Fruit fly (Drosophila melanogaster) whole organism, embryonic: ENCODE data around the gene mAChR-C.

Experiments
- CG10209 ChIP-seq: fragments of 200-800 bp; sonication (Bioruptor generic); optimal IDR thresholded peaks from 3 replicates; lab custom pipeline; 2017; ENCODE audit warnings: missing biosample characterization, mild to moderate bottlenecking, missing genetic modification characterization, missing genetic modification reagents
- CG10565 ChIP-seq: fragments of 200-800 bp; sonication (Bioruptor generic); optimal IDR thresholded peaks from 3 replicates; lab custom pipeline; 2016; ENCODE audit warnings: missing biosample characterization, mild to moderate bottlenecking, missing genetic modification characterization
- CG11504 ChIP-seq: fragments of 200-800 bp; sonication (Bioruptor generic); optimal IDR thresholded peaks from 3 replicates; lab custom pipeline; 2019; ENCODE audit warnings: missing biosample characterization, mild to moderate bottlenecking, missing genetic modification characterization, moderate library complexity
- CG1233 ChIP-seq: fragments of 200-800 bp; sonication (Bioruptor generic); optimal IDR thresholded peaks from 4 replicates; lab custom pipeline; 2018; ENCODE audit warnings: missing biosample characterization, mild to moderate bottlenecking, missing genetic modification characterization
- CG13775 ChIP-seq: fragments of 200-800 bp; sonication (Bioruptor generic); optimal IDR thresholded peaks from 3 replicates; lab custom pipeline; 2017; ENCODE audit warnings: missing biosample characterization, mild to moderate bottlenecking, missing genetic modification characterization
- CG14014 ChIP-seq: fragments of 200-800 bp; sonication (Bioruptor generic); IDR thresholded peaks from 2 replicates; pipeline ENCODE4 v1.3.6; 2022; ENCODE audit warnings: missing biosample characterization, missing genetic modification characterization
- CG14441 ChIP-seq: fragments of 200-800 bp; sonication (Bioruptor generic); IDR thresholded peaks from 2 replicates; pipeline ENCODE4 v1.3.6; 2022; ENCODE audit warnings: missing biosample characterization, missing genetic modification characterization
- CG15073 ChIP-seq: fragments of 200-800 bp; sonication (Bioruptor generic); optimal IDR thresholded peaks from 2 replicates; lab custom pipeline; 2016; ENCODE audit warnings: missing biosample characterization, missing genetic modification characterization
- CG17359 ChIP-seq: fragments of 200-800 bp; sonication (Bioruptor generic); optimal IDR thresholded peaks from 3 replicates; lab custom pipeline; 2018; ENCODE audit warnings: missing biosample characterization, mild to moderate bottlenecking, missing genetic modification characterization, moderate library complexity
- CG17361 ChIP-seq: fragments of 200-800 bp; sonication (Bioruptor generic); IDR thresholded peaks from 3 replicates; pipeline ENCODE4 v1.3.6; 2022; ENCODE audit warnings: missing biosample characterization, missing genetic modification characterization
- CG17802 ChIP-seq: fragments of 200-800 bp; sonication (Bioruptor generic); optimal IDR thresholded peaks from 2 replicates; lab custom pipeline; 2018; ENCODE audit warnings: missing biosample characterization, mild to moderate bottlenecking, missing genetic modification characterization, moderate library complexity
- CG18764 ChIP-seq: fragments of 200-800 bp; sonication (Bioruptor generic); optimal IDR thresholded peaks from 3 replicates; lab custom pipeline; 2016; ENCODE audit warnings: missing biosample characterization, missing genetic modification characterization
- CG2678 ChIP-seq: fragments of 200-800 bp; sonication (Bioruptor generic); optimal IDR thresholded peaks from 3 replicates; lab custom pipeline; 2019; ENCODE audit warnings: missing biosample characterization, mild to moderate bottlenecking, missing genetic modification characterization, moderate library complexity
- CG2712 ChIP-seq: fragments of 200-800 bp; optimal IDR thresholded peaks from 3 replicates; lab custom pipeline; 2019; ENCODE audit warnings: missing biosample characterization, mild to moderate bottlenecking, missing genetic modification characterization, moderate library complexity
- CG31441 ChIP-seq: fragments of 200-800 bp; sonication (Bioruptor generic); IDR thresholded peaks from 2 replicates; pipeline ENCODE4 v1.3.6; 2022; ENCODE audit warnings: missing biosample characterization, missing genetic modification characterization
- CG3281 ChIP-seq: fragments of 200-800 bp; sonication (Bioruptor generic); optimal IDR thresholded peaks from 3 replicates; lab custom pipeline; 2017; ENCODE audit warnings: missing biosample characterization, mild to moderate bottlenecking, missing genetic modification characterization
- CG3838 ChIP-seq: fragments of 200-800 bp; sonication (Bioruptor generic); optimal IDR thresholded peaks from 3 replicates; lab custom pipeline; 2016; ENCODE audit warnings: missing biosample characterization, missing genetic modification characterization
- CG4424 ChIP-seq: fragments of 200-800 bp; sonication (Bioruptor generic); optimal IDR thresholded peaks from 3 replicates; lab custom pipeline; 2016; ENCODE audit warnings: missing biosample characterization, missing genetic modification characterization
- CG6254 ChIP-seq: fragments of 200-800 bp; sonication (Bioruptor generic); optimal IDR thresholded peaks from 3 replicates; lab custom pipeline; 2017; ENCODE audit warnings: mild to moderate bottlenecking, missing biosample characterization, missing genetic modification reagents, missing genetic modification characterization
- CG6854 ChIP-seq: fragments of 200-800 bp; sonication (Bioruptor generic); optimal IDR thresholded peaks from 3 replicates; lab custom pipeline; 2017; ENCODE audit warnings: missing biosample characterization, mild to moderate bottlenecking, missing genetic modification characterization
- CG8281 ChIP-seq: fragments of 200-800 bp; sonication (Bioruptor generic); optimal IDR thresholded peaks from 2 replicates; lab custom pipeline; 2018; ENCODE audit warnings: missing biosample characterization, mild to moderate bottlenecking, missing genetic modification characterization, moderate library complexity
- CG8765 ChIP-seq: fragments of 200-800 bp; sonication (Bioruptor generic); IDR thresholded peaks from 2 replicates; pipeline ENCODE4 v1.3.6; 2022; ENCODE audit warnings: missing biosample characterization, missing genetic modification characterization
- Elba2 ChIP-seq: fragments of 200-800 bp; sonication (Bioruptor generic); optimal IDR thresholded peaks from 3 replicates; lab custom pipeline; 2016; ENCODE audit warnings: missing biosample characterization, missing genetic modification characterization
- Fer3 ChIP-seq: fragments of 200-800 bp; sonication (Bioruptor generic); optimal IDR thresholded peaks from 2 replicates; lab custom pipeline; 2018; ENCODE audit warnings: missing biosample characterization, mild to moderate bottlenecking, missing genetic modification characterization, moderate library complexity
- HmgZ ChIP-seq: fragments of 200-800 bp; sonication (Bioruptor generic); optimal IDR thresholded peaks from 2 replicates; lab custom pipeline; 2018; ENCODE audit warnings: missing biosample characterization, mild to moderate bottlenecking, missing genetic modification characterization
- NC2β ChIP-seq: fragments of 200-800 bp; sonication (Bioruptor generic); optimal IDR thresholded peaks from 2 replicates; lab custom pipeline; 2016; ENCODE audit warnings: missing biosample characterization, missing genetic modification characterization
- Sox100B ChIP-seq: fragments of 200-800 bp; sonication (Bioruptor generic); optimal IDR thresholded peaks from 3 replicates; lab custom pipeline; 2018; ENCODE audit warnings: missing biosample characterization, mild to moderate bottlenecking, missing genetic modification characterization
- Sox102F ChIP-seq: fragments of 200-800 bp; sonication (Bioruptor generic); optimal IDR thresholded peaks from 2 replicates; lab custom pipeline; 2018; ENCODE audit warnings: missing biosample characterization, mild to moderate bottlenecking, missing genetic modification characterization, moderate library complexity
- aop ChIP-seq: fragments of 200-800 bp; sonication (Bioruptor generic); IDR thresholded peaks from 2 replicates; pipeline ENCODE4 v1.3.6; 2022; ENCODE audit warnings: missing biosample characterization, missing genetic modification characterization
- ara ChIP-seq: fragments of 200-800 bp; sonication (Bioruptor generic); IDR thresholded peaks from 2 replicates; pipeline ENCODE4 v1.3.6; 2022; ENCODE audit warnings: missing biosample characterization, missing genetic modification characterization
- bsh ChIP-seq, 2 experiments: fragments of 200-800 bp; sonication (Bioruptor generic); optimal IDR thresholded peaks; 2 replicates each; lab custom pipeline; 2017 to 2018; ENCODE audit warnings: mild to moderate bottlenecking in 2 of 2, missing biosample characterization in 2 of 2, missing genetic modification characterization in 2 of 2, moderate library complexity in 1 of 2
- dati ChIP-seq: fragments of 200-800 bp; sonication (Bioruptor generic); IDR thresholded peaks from 2 replicates; pipeline ENCODE4 v1.3.6; 2022; ENCODE audit warnings: missing biosample characterization, missing genetic modification characterization
- disco-r ChIP-seq: fragments of 200-800 bp; sonication (Bioruptor generic); optimal IDR thresholded peaks from 2 replicates; lab custom pipeline; 2016; ENCODE audit warnings: missing biosample characterization, missing genetic modification characterization
- dmrt11E ChIP-seq: fragments of 200-800 bp; sonication (Bioruptor generic); optimal IDR thresholded peaks from 3 replicates; lab custom pipeline; 2018; ENCODE audit warnings: missing biosample characterization, mild to moderate bottlenecking, missing genetic modification characterization, moderate library complexity
- gem ChIP-seq: fragments of 200-800 bp; sonication (Bioruptor generic); optimal IDR thresholded peaks from 2 replicates; lab custom pipeline; 2019; ENCODE audit warnings: missing biosample characterization, mild to moderate bottlenecking, missing genetic modification characterization, moderate library complexity
- knrl ChIP-seq: fragments of 200-800 bp; sonication (Bioruptor generic); IDR thresholded peaks from 3 replicates; pipeline ENCODE4 v1.3.6; 2022; ENCODE audit warnings: missing biosample characterization, missing genetic modification characterization; ENCODE audit not compliant: partially characterized antibody
- lmd ChIP-seq: fragments of 200-800 bp; sonication (Bioruptor generic); IDR thresholded peaks from 2 replicates; pipeline ENCODE4 v1.3.6; 2022; ENCODE audit warnings: missing biosample characterization, missing genetic modification characterization
- nmo ChIP-seq: fragments of 200-800 bp; sonication (Bioruptor generic); optimal IDR thresholded peaks from 2 replicates; lab custom pipeline; 2018; ENCODE audit warnings: missing biosample characterization, mild to moderate bottlenecking, missing genetic modification characterization, moderate library complexity
- nom ChIP-seq: fragments of 200-800 bp; sonication (Bioruptor generic); optimal IDR thresholded peaks from 2 replicates; lab custom pipeline; 2017; ENCODE audit warnings: missing biosample characterization, missing genetic modification characterization, mild to moderate bottlenecking, moderate library complexity, missing genetic modification reagents
- p53 ChIP-seq: fragments of 200-800 bp; sonication (Bioruptor generic); optimal IDR thresholded peaks from 2 replicates; lab custom pipeline; 2016; ENCODE audit warnings: missing biosample characterization, missing genetic modification characterization
- pho ChIP-seq: fragments of 200-800 bp; sonication (Bioruptor generic); optimal IDR thresholded peaks from 2 replicates; lab custom pipeline; 2016; ENCODE audit warnings: missing biosample characterization, missing genetic modification characterization
- prd ChIP-seq, 3 experiments: fragments of >200 bp in 2 of 3; fragments of 200-800 bp in 1 of 3; sonication (Bioruptor generic) in 1 of 3; optimal IDR thresholded peaks in 2 of 3; IDR thresholded peaks in 1 of 3; 2 replicates in 2 of 3; 3 replicates in 1 of 3; pipeline versions ENCODE4 v1.3.6 to Lab custom; 2017 to 2022; ENCODE audit warnings: missing biosample characterization in 1 of 3, missing genetic modification characterization in 1 of 3
- pros ChIP-seq: fragments of 200-800 bp; sonication (Bioruptor generic); optimal IDR thresholded peaks from 3 replicates; lab custom pipeline; 2019; ENCODE audit warnings: missing biosample characterization, mild to moderate bottlenecking, missing genetic modification characterization, moderate library complexity
- run ChIP-seq: fragments of 200-800 bp; sonication (Bioruptor generic); optimal IDR thresholded peaks from 3 replicates; lab custom pipeline; 2018; ENCODE audit warnings: missing biosample characterization, mild to moderate bottlenecking, missing genetic modification characterization
- sd ChIP-seq: fragments of 200-800 bp; sonication (Bioruptor generic); optimal IDR thresholded peaks from 3 replicates; lab custom pipeline; 2018; ENCODE audit warnings: missing biosample characterization, mild to moderate bottlenecking, missing genetic modification characterization, moderate library complexity
- sens ChIP-seq: fragments of 200-800 bp; sonication (Bioruptor generic); peaks from one replicate; lab custom pipeline; 2016; ENCODE audit warnings: missing biosample characterization, missing genetic modification characterization
- stc ChIP-seq: fragments of 200-800 bp; sonication (Bioruptor generic); IDR thresholded peaks from 2 replicates; pipeline ENCODE4 v1.3.6; 2022; ENCODE audit warnings: missing biosample characterization, missing genetic modification characterization
- vvl ChIP-seq: fragments of 200-800 bp; sonication (Bioruptor generic); IDR thresholded peaks from 2 replicates; pipeline ENCODE4 v1.3.6; 2022; ENCODE audit warnings: missing biosample characterization, missing genetic modification characterization

The mAChR-C gene

dm6 chrX:6860413-6861089 is 28.1 kb upstream of the mAChR-C start (continued):
- peak; percentile 49 for TF ChIP-seq CG31441 (GFP tag; lab: Robert Waterston, UW)
- peak; percentile 58 for TF ChIP-seq sens (GFP tag; lab: Kevin White, UChicago)
- no peak for TF ChIP-seq disco-r (GFP tag; lab: Kevin White, UChicago)
- TF ChIP-seq CG8281 (tag; lab: Kevin White, UChicago) = peak; percentile 6
- TF ChIP-seq CG4424 (GFP tag; lab: Kevin White, UChicago) = peak; percentile 41
- TF ChIP-seq HmgZ (tag; lab: Kevin White, UChicago) = no peak
- peak; percentile 36 for TF ChIP-seq CG17359 (tag; lab: Kevin White, UChicago)
- TF ChIP-seq Elba2 (GFP tag; lab: Kevin White, UChicago) = no peak
- TF ChIP-seq CG8765 (GFP tag; lab: Robert Waterston, UW) = no peak
- TF ChIP-seq CG2712 (tag; lab: Kevin White, UChicago) = peak; percentile 39
- peak; percentile 3 for TF ChIP-seq CG18764 (GFP tag; lab: Kevin White, UChicago)
- no peak for TF ChIP-seq CG17361 (GFP tag; lab: Robert Waterston, UW)
- peak; percentile 46 for TF ChIP-seq CG3281 (GFP tag; lab: Kevin White, UChicago)
- TF ChIP-seq vvl (GFP tag; lab: Robert Waterston, UW) = peak; percentile 40
- TF ChIP-seq CG2678 = peak; percentile 61
- no peak for TF ChIP-seq CG10565 (GFP tag; lab: Kevin White, UChicago)
- TF ChIP-seq aop (GFP tag; lab: Robert Waterston, UW) = no peak
- peak; percentile 1 for TF ChIP-seq CG10209
- TF ChIP-seq CG6254 (GFP tag; lab: Kevin White, UChicago) = no peak
- TF ChIP-seq dmrt11E (tag; lab: Kevin White, UChicago) = peak; percentile 37
- TF ChIP-seq sd = no peak
- TF ChIP-seq dati = no peak
- TF ChIP-seq CG17802 (tag; lab: Kevin White, UChicago) = no peak
- TF ChIP-seq Fer3 (tag; lab: Kevin White, UChicago) = peak; percentile 24
- TF ChIP-seq CG14441 (GFP tag; lab: Robert Waterston, UW) = 0 out of 2 replicates have a peak, but pooled peaks have one; percentile 28
- TF ChIP-seq NC2β (GFP tag; lab: Kevin White, UChicago) = no peak
- no peak for TF ChIP-seq p53 (GFP tag; lab: Kevin White, UChicago)
- no peak for TF ChIP-seq CG1233 (GFP tag; lab: Kevin White, UChicago)
- TF ChIP-seq CG11504 (tag; lab: Kevin White, UChicago) = peak; percentile 56
- TF ChIP-seq CG13775 (GFP tag; lab: Kevin White, UChicago) = no peak
- TF ChIP-seq pho (GFP tag; lab: Kevin White, UChicago) = no peak
- TF ChIP-seq nom (GFP tag; lab: Kevin White, UChicago) = peak; percentile 53
- peak; percentile 46; the same call in 1 of the 2 replicates for TF ChIP-seq ara (GFP tag; lab: Robert Waterston, UW)
- no peak for TF ChIP-seq prd (optimal IDR thresholded peaks at IDR 0.05; lab: Kevin White, UChicago)
- peak; percentile 22; the same call in 1 of the 3 replicates for TF ChIP-seq prd (GFP tag; IDR thresholded peaks at IDR 0.05; lab: Robert Waterston, UW)
- TF ChIP-seq lmd (GFP tag; lab: Robert Waterston, UW) = peak; percentile 29; the same call in 1 of the 2 replicates
- TF ChIP-seq CG14014 (GFP tag; lab: Robert Waterston, UW) = peak; percentile 50; the same call in 1 of the 2 replicates
- TF ChIP-seq nmo (GFP tag; lab: Kevin White, UChicago) = peak; percentile 16
- no peak for TF ChIP-seq CG15073
- peak; percentile 51 for TF ChIP-seq gem (tag; lab: Kevin White, UChicago)
- TF ChIP-seq bsh (GFP tag; optimal IDR thresholded peaks at IDR 0.05; lab: Kevin White, UChicago) = peak in 1 of 2 experiments; percentile 59
- TF ChIP-seq CG6854 (GFP tag; lab: Kevin White, UChicago) = no peak
- TF ChIP-seq Sox100B = peak; percentile 1
- no peak for TF ChIP-seq CG3838 (GFP tag; lab: Kevin White, UChicago)
- TF ChIP-seq knrl (GFP tag; lab: Robert Waterston, UW) = no peak
- peak; percentile 45 for TF ChIP-seq Sox102F (GFP tag; lab: Kevin White, UChicago)
- peak; percentile 10 for TF ChIP-seq pros (GFP tag; lab: Kevin White, UChicago)
- TF ChIP-seq run (tag; lab: Kevin White, UChicago) = no peak
- TF ChIP-seq stc (GFP tag; lab: Robert Waterston, UW) = 0 out of 2 replicates have a peak, but pooled peaks have one; percentile 38
